Fruit fly (Drosophila melanogaster) whole organism: ENCODE results near the gene Osi20.

ENCODE experiments used
- CG8478 ChIP-seq: fragments of >200 bp; optimal IDR thresholded peaks from 2 replicates; lab custom pipeline; 2018; ENCODE audit warnings: inconsistent platforms
- Dll ChIP-seq: fragments of >200 bp; optimal IDR thresholded peaks from 2 replicates; lab custom pipeline; 2017
- EcR ChIP-seq, 2 experiments: fragments of >200 bp; optimal IDR thresholded peaks; 2 replicates each; lab custom pipeline; 2017; ENCODE audit warnings: missing biosample characterization in 2 of 2, missing genetic modification characterization in 2 of 2, missing genetic modification reagents in 2 of 2
- pan ChIP-seq: fragments of >200 bp; optimal IDR thresholded peaks from 2 replicates; lab custom pipeline; 2017
- psq ChIP-seq: fragments of >200 bp; optimal IDR thresholded peaks from 2 replicates; lab custom pipeline; 2017
- usp ChIP-seq: fragments of >200 bp; optimal IDR thresholded peaks from 2 replicates; lab custom pipeline; 2017; ENCODE audit warnings: missing biosample characterization, missing genetic modification characterization, mixed read lengths

Gene Osi20

dm6 chr3R:6339795-6340194 is at the start of gene Osi20:
TSS of gene Osi20 (plus strand) at chr3R:6340095.
- TF ChIP-seq pan (lab: Kevin White, UChicago) (no peak), CG8478 (lab: Kevin White, UChicago) (no peak), usp (GFP tag; lab: Kevin White, UChicago) (no peak), psq (lab: Kevin White, UChicago) (no peak), EcR (GFP tag; optimal IDR thresholded peaks at IDR 0.05; lab: Kevin White, UChicago) (no peak), Dll (no peak)

- no peak for TF ChIP-seq CG8478 (lab: Kevin White, UChicago)
Observed at dm6 chr3R:6290289-6290688, 49.6 kb upstream of the Osi20 start.

- TF ChIP-seq pan (lab: Kevin White, UChicago) (no peak), EcR (GFP tag; optimal IDR thresholded peaks at IDR 0.05; lab: Kevin White, UChicago) (no peak), Dll (no peak), psq (lab: Kevin White, UChicago) (no peak)
Observed at dm6 chr3R:6291437-6291836, 48.5 kb upstream of the Osi20 start, which contains the start of gene Osi13. TSS of gene Osi13 (plus strand) at chr3R:6291737.

dm6 chr3R:6294046-6294445 is 45.8 kb upstream of the Osi20 start:
- no peak for TF ChIP-seq CG8478 (lab: Kevin White, UChicago)
- TF ChIP-seq usp (GFP tag; lab: Kevin White, UChicago) = no peak
- TF ChIP-seq EcR (GFP tag; optimal IDR thresholded peaks at IDR 0.05; lab: Kevin White, UChicago) = no peak
- TF ChIP-seq Dll = no peak
- no peak for TF ChIP-seq pan (lab: Kevin White, UChicago)
- TF ChIP-seq psq (lab: Kevin White, UChicago) = no peak

- TF ChIP-seq usp (GFP tag; lab: Kevin White, UChicago) = no peak
- TF ChIP-seq pan (lab: Kevin White, UChicago) = no peak
- no peak for TF ChIP-seq Dll
- TF ChIP-seq CG8478 (lab: Kevin White, UChicago) = no peak
- no peak for TF ChIP-seq psq (lab: Kevin White, UChicago)
- TF ChIP-seq EcR (GFP tag; optimal IDR thresholded peaks at IDR 0.05; lab: Kevin White, UChicago) = no peak
Observed at dm6 chr3R:6297164-6297563, 42.7 kb upstream of the Osi20 start.

dm6 chr3R:6298828-6299227 is 41.1 kb upstream of the Osi20 start, which contains the start of gene Osi14:
TSS of gene Osi14 (plus strand) at chr3R:6299128.
- TF ChIP-seq EcR (GFP tag; optimal IDR thresholded peaks at IDR 0.05; lab: Kevin White, UChicago) = no peak
- TF ChIP-seq usp (GFP tag; lab: Kevin White, UChicago) = no peak
- TF ChIP-seq CG8478 (lab: Kevin White, UChicago) = no peak
- no peak for TF ChIP-seq pan (lab: Kevin White, UChicago)
- no peak for TF ChIP-seq psq (lab: Kevin White, UChicago)
- TF ChIP-seq Dll = no peak

dm6 chr3R:6301257-6301839 is 38.5 kb upstream of the Osi20 start, which contains the start of gene Osi15:
TSS of gene Osi15 (plus strand) at chr3R:6301804.
- TF ChIP-seq psq (lab: Kevin White, UChicago) = no peak

- TF ChIP-seq pan (lab: Kevin White, UChicago) = no peak
- no peak for TF ChIP-seq psq (lab: Kevin White, UChicago)
- no peak for TF ChIP-seq EcR (GFP tag; optimal IDR thresholded peaks at IDR 0.05; lab: Kevin White, UChicago)
- no peak for TF ChIP-seq usp (GFP tag; lab: Kevin White, UChicago)
- no peak for TF ChIP-seq Dll
- TF ChIP-seq CG8478 (lab: Kevin White, UChicago) = no peak
Observed at dm6 chr3R:6303738-6304137, 36.2 kb upstream of the Osi20 start, which contains the start of gene CG46396. TSS of gene CG46396 (plus strand) at chr3R:6304038.

- TF ChIP-seq psq (lab: Kevin White, UChicago) = no peak
- no peak for TF ChIP-seq Dll
- no peak for TF ChIP-seq CG8478 (lab: Kevin White, UChicago)
- TF ChIP-seq pan (lab: Kevin White, UChicago) = no peak
- no peak for TF ChIP-seq EcR (GFP tag; optimal IDR thresholded peaks at IDR 0.05; lab: Kevin White, UChicago)
- TF ChIP-seq usp (GFP tag; lab: Kevin White, UChicago) = no peak
Observed at dm6 chr3R:6304947-6305346, 34.9 kb upstream of the Osi20 start, which contains the start of gene Osi16. TSS of gene Osi16 (plus strand) at chr3R:6305247.

- TF ChIP-seq CG8478 (lab: Kevin White, UChicago) (no peak), usp (GFP tag; lab: Kevin White, UChicago) (no peak), psq (lab: Kevin White, UChicago) (no peak), EcR (GFP tag; optimal IDR thresholded peaks at IDR 0.05; lab: Kevin White, UChicago) (no peak), pan (lab: Kevin White, UChicago) (no peak), Dll (no peak)
Observed at dm6 chr3R:6306584-6306983, 33.3 kb upstream of the Osi20 start, which contains the start of gene CG46026. TSS of gene CG46026 (plus strand) at chr3R:6306884.

dm6 chr3R:6309676-6310075 is 30.2 kb upstream of the Osi20 start, which contains the start of gene CG31560:
TSS of gene CG31560 (plus strand) at chr3R:6309976.
- no peak for TF ChIP-seq psq (lab: Kevin White, UChicago)
- no peak for TF ChIP-seq CG8478 (lab: Kevin White, UChicago)
- no peak for TF ChIP-seq Dll
- TF ChIP-seq usp (GFP tag; lab: Kevin White, UChicago) = no peak
- TF ChIP-seq pan (lab: Kevin White, UChicago) = no peak
- no peak for TF ChIP-seq EcR (GFP tag; optimal IDR thresholded peaks at IDR 0.05; lab: Kevin White, UChicago)

- TF ChIP-seq usp (GFP tag; lab: Kevin White, UChicago) (no peak), psq (lab: Kevin White, UChicago) (no peak), pan (lab: Kevin White, UChicago) (no peak), EcR (GFP tag; optimal IDR thresholded peaks at IDR 0.05; lab: Kevin White, UChicago) (no peak), Dll (no peak), CG8478 (lab: Kevin White, UChicago) (no peak)
Observed at dm6 chr3R:6311641-6312259, 28.1 kb upstream of the Osi20 start, which contains the start of gene Osi17. TSS of gene Osi17 (plus strand) at chr3R:6311772.
